Fruit fly (Drosophila melanogaster): Measurements from ENCODE around the gene Zip71B.
A peak's percentile ranks its signal among the peaks of the same experiment; 100 is the strongest.

Gene Zip71B

dm6 chr3L:15009681-15010080, 17.6 kb downstream of the Zip71B start (continued):
- TF ChIP-seq CG3281 (GFP tag; optimal IDR thresholded peaks at IDR 0.05) (no peak), ham (GFP tag; IDR thresholded peaks at IDR 0.05) (no peak), sob (GFP tag; IDR thresholded peaks at IDR 0.05) (0 out of 2 replicates have a peak, but pooled peaks have one; percentile 18), CG13894 (tag; optimal IDR thresholded peaks at IDR 0.05) (no peak), nerfin-1 (tag; optimal IDR thresholded peaks at IDR 0.05) (no peak), hb (GFP tag; IDR thresholded peaks at IDR 0.05; ENCODE audit: partially characterized antibody) (no peak), CG11504 (tag; optimal IDR thresholded peaks at IDR 0.05) (peak; percentile 38), C15 (GFP tag; IDR thresholded peaks at IDR 0.05) (no peak), CG14667 (GFP tag; IDR thresholded peaks at IDR 0.05) (no peak), pum (GFP tag; optimal IDR thresholded peaks at IDR 0.05) (no peak), CG8478 (optimal IDR thresholded peaks at IDR 0.05) (no peak), CG12391 (tag; optimal IDR thresholded peaks at IDR 0.05) (peak; percentile 6), CG4730 (GFP tag; IDR thresholded peaks at IDR 0.05) (no peak), CG15601 (tag; optimal IDR thresholded peaks at IDR 0.05) (no peak), CG31441 (GFP tag; IDR thresholded peaks at IDR 0.05) (0 out of 2 replicates have a peak, but pooled peaks have one; percentile 22), CG7357 (GFP tag; IDR thresholded peaks at IDR 0.05) (no peak)

DNA sequence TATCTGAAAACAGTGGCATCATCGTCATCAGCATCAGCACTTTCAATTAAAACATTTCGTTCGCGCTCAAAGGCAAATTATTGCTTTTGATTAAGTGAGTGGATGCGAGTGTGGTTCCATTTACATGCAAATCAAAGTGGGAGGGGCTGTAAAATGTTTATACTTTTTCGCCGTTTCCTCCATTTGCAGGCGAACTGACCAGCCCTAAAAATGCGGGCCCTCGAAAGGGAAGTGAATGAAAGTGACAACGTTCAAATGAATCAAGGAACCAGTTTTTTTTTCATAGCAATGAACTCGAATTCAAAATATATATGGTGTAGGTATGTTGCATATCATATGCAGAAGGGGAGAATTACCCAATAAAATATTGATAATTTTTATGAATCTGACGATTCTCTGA, 18.5 kb downstream of the Zip71B start:
- TF ChIP-seq slou (GFP tag; optimal IDR thresholded peaks at IDR 0.05) (no peak), Blimp-1 (GFP tag; optimal IDR thresholded peaks at IDR 0.05) (peak; percentile 81), vvl (GFP tag; IDR thresholded peaks at IDR 0.05) (no peak), CG15514 (GFP tag; optimal IDR thresholded peaks at IDR 0.05) (peak; percentile 16), fd102C (GFP tag; optimal IDR thresholded peaks at IDR 0.05) (no peak), gcm (GFP tag; optimal IDR thresholded peaks at IDR 0.05) (peak; percentile 66), eve (GFP tag; optimal IDR thresholded peaks at IDR 0.05) (peak in 1 of 2 experiments; percentile 20), CG2199 (GFP tag; IDR thresholded peaks at IDR 0.05) (peak; percentile 17; the same call in 2 of the 3 replicates)

DNA sequence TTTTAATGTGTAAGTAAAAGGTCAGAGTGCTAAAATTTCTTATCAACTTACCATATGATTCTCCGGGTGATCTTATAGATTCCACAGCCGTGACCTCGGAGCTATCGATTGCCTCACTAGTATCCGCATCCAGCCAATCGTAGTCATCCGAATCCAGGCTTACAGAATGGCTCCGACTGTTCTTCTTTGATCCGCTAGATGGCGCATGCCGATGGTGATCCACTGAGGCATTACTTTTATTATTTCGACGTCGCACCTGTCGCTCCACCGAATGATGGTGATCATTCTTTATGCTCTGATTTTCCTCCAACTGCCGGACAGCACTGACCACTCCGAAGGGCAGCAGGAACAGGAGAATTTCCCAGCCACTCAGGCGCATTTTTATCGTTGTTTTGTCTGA, 19.1 kb downstream of the Zip71B start:
- no peak for TF ChIP-seq CG15011 (GFP tag; optimal IDR thresholded peaks at IDR 0.05)
- no peak for TF ChIP-seq CG15696 (tag; optimal IDR thresholded peaks at IDR 0.05)
- TF ChIP-seq ssp (GFP tag; IDR thresholded peaks at IDR 0.05): no peak
- TF ChIP-seq Hr78 (GFP tag; optimal IDR thresholded peaks at IDR 0.05): no peak
- TF ChIP-seq fru (optimal IDR thresholded peaks at IDR 0.05): no peak
- no peak for TF ChIP-seq knrl (GFP tag; IDR thresholded peaks at IDR 0.05; ENCODE audit: partially characterized antibody)
- TF ChIP-seq CG7839 (tag; optimal IDR thresholded peaks at IDR 0.05): no peak
- TF ChIP-seq bowl (GFP tag; IDR thresholded peaks at IDR 0.05): no peak
- no peak for TF ChIP-seq Hr51 (GFP tag; optimal IDR thresholded peaks at IDR 0.05)
- no peak for TF ChIP-seq CG15514 (GFP tag; optimal IDR thresholded peaks at IDR 0.05)
- TF ChIP-seq CG18619 (GFP tag; optimal IDR thresholded peaks at IDR 0.05): no peak
- no peak for TF ChIP-seq CG2889 (GFP tag; IDR thresholded peaks at IDR 0.05)
- 0 out of 3 replicates have a peak, but pooled peaks have one; percentile 37 for TF ChIP-seq CG2199 (GFP tag; IDR thresholded peaks at IDR 0.05)
- no peak for TF ChIP-seq HHEX (GFP tag; optimal IDR thresholded peaks at IDR 0.05)
- peak; percentile 80 for TF ChIP-seq CTCF (GFP tag; optimal IDR thresholded peaks at IDR 0.05)
- TF ChIP-seq NC2α (GFP tag; optimal IDR thresholded peaks at IDR 0.05): no peak
- TF ChIP-seq sima (GFP tag; optimal IDR thresholded peaks at IDR 0.05): no peak
- no peak for TF ChIP-seq Sox102F (GFP tag; optimal IDR thresholded peaks at IDR 0.05)
- TF ChIP-seq CG32767 (GFP tag; IDR thresholded peaks at IDR 0.05): no peak
- TF ChIP-seq hb (GFP tag; IDR thresholded peaks at IDR 0.05; ENCODE audit: partially characterized antibody): 0 out of 3 replicates have a peak, but pooled peaks have one; percentile 40
- no peak for TF ChIP-seq aop (GFP tag; IDR thresholded peaks at IDR 0.05)
- TF ChIP-seq pita (GFP tag; optimal IDR thresholded peaks at IDR 0.05): no peak
- TF ChIP-seq slp2 (GFP tag; optimal IDR thresholded peaks at IDR 0.05): no peak
- no peak for TF ChIP-seq Bgb (GFP tag; IDR thresholded peaks at IDR 0.05; ENCODE audit: partially characterized antibody)
- TF ChIP-seq CG10979 (tag; optimal IDR thresholded peaks at IDR 0.05): peak; percentile 48
